Fruit fly (Drosophila melanogaster) whole organism: ENCODE results near the gene CG42304.

ENCODE experiments used
- CG8478 ChIP-seq: fragments of >200 bp; optimal IDR thresholded peaks from 2 replicates; lab custom pipeline; 2018; ENCODE audit warnings: inconsistent platforms
- Dll ChIP-seq: fragments of >200 bp; optimal IDR thresholded peaks from 2 replicates; lab custom pipeline; 2017
- EcR ChIP-seq, 2 experiments: fragments of >200 bp; optimal IDR thresholded peaks; 2 replicates each; lab custom pipeline; 2017; ENCODE audit warnings: missing biosample characterization in 2 of 2, missing genetic modification characterization in 2 of 2, missing genetic modification reagents in 2 of 2
- pan ChIP-seq: fragments of >200 bp; optimal IDR thresholded peaks from 2 replicates; lab custom pipeline; 2017
- usp ChIP-seq: fragments of >200 bp; optimal IDR thresholded peaks from 2 replicates; lab custom pipeline; 2017; ENCODE audit warnings: missing biosample characterization, missing genetic modification characterization, mixed read lengths

- TF ChIP-seq usp (GFP tag; lab: Kevin White, UChicago), result no peak
- TF ChIP-seq CG8478 (lab: Kevin White, UChicago), result no peak
- peak; percentile 63 for TF ChIP-seq Dll
- no peak for TF ChIP-seq EcR (GFP tag; optimal IDR thresholded peaks at IDR 0.05; lab: Kevin White, UChicago)
- TF ChIP-seq pan (lab: Kevin White, UChicago), result no peak
Measured at dm6 chr3L:2632763-2633100, 19.2 kb upstream of the CG42304 start.
